Worm (Caenorhabditis elegans) whole organism, L2 larva: ENCODE results near the gene acl-14.

Source experiments
- C34F6.9 ChIP-seq: fragments of 150-350 bp; optimal IDR thresholded peaks from 2 replicates; lab custom pipeline; 2014; ENCODE audit warnings: missing biosample characterization, missing genetic modification characterization
- R02D3.7 ChIP-seq: fragments of 150-350 bp; optimal IDR thresholded peaks from 2 replicates; lab custom pipeline; 2014; ENCODE audit warnings: missing biosample characterization, missing genetic modification characterization
- Y55F3AM.14 ChIP-seq: fragments of 200-800 bp; sonication (Bioruptor generic); optimal IDR thresholded peaks from 2 replicates; lab custom pipeline; 2018; ENCODE audit warnings: mild to moderate bottlenecking, missing genetic modification characterization, missing compliant biosample characterization
- ZK546.5 ChIP-seq: sonication (generic microtip); optimal IDR thresholded peaks from 2 replicates; lab custom pipeline; 2017; ENCODE audit warnings: missing biosample characterization, missing genetic modification characterization
- alr-1 ChIP-seq: fragments of 150-350 bp; optimal IDR thresholded peaks from 2 replicates; lab custom pipeline; 2014; ENCODE audit warnings: missing biosample characterization, missing genetic modification characterization
- aly-2 ChIP-seq: fragments of 150-350 bp; optimal IDR thresholded peaks from 2 replicates; lab custom pipeline; 2014; ENCODE audit warnings: missing biosample characterization, missing genetic modification characterization
- ama-1 ChIP-seq: fragments of 150-350 bp; optimal IDR thresholded peaks from 2 replicates; lab custom pipeline; 2018; ENCODE audit warnings: inconsistent platforms
- blmp-1 ChIP-seq: sonication (generic microtip); optimal IDR thresholded peaks from 2 replicates; lab custom pipeline; 2017; ENCODE audit warnings: missing genetic modification characterization, mild to moderate bottlenecking, missing compliant biosample characterization, antibody characterized with exemption, moderate library complexity; ENCODE audit not compliant: insufficient read depth
- ceh-16 ChIP-seq: fragments of 150-350 bp; optimal IDR thresholded peaks from 2 replicates; lab custom pipeline; 2014; ENCODE audit warnings: missing biosample characterization, missing genetic modification characterization
- ceh-82 ChIP-seq: fragments of 150-350 bp; optimal IDR thresholded peaks from 2 replicates; lab custom pipeline; 2014; ENCODE audit warnings: missing biosample characterization, missing genetic modification characterization
- crh-2 ChIP-seq: sonication (generic microtip); optimal IDR thresholded peaks from 2 replicates; lab custom pipeline; 2017; ENCODE audit warnings: missing biosample characterization, missing genetic modification characterization
- dmd-4 ChIP-seq: sonication (generic microtip); optimal IDR thresholded peaks from 2 replicates; lab custom pipeline; 2017; ENCODE audit warnings: missing biosample characterization, missing genetic modification characterization
- egl-27 ChIP-seq: sonication (generic microtip); optimal IDR thresholded peaks from 3 replicates; lab custom pipeline; 2017; ENCODE audit warnings: missing biosample characterization, missing genetic modification reagents, missing genetic modification characterization
- elt-1 ChIP-seq: fragments of 150-350 bp; optimal IDR thresholded peaks from 2 replicates; lab custom pipeline; 2014; ENCODE audit warnings: missing biosample characterization, missing genetic modification characterization
- fos-1 ChIP-seq: fragments of 150-350 bp; optimal IDR thresholded peaks from 2 replicates; lab custom pipeline; 2014; ENCODE audit warnings: missing biosample characterization, missing genetic modification characterization
- gmeb-1 ChIP-seq: fragments of 150-350 bp; optimal IDR thresholded peaks from 2 replicates; lab custom pipeline; 2014; ENCODE audit warnings: missing biosample characterization, missing genetic modification characterization
- lin-13 ChIP-seq: fragments of 150-350 bp; optimal IDR thresholded peaks from 2 replicates; lab custom pipeline; 2014; ENCODE audit warnings: missing biosample characterization, missing genetic modification reagents, missing genetic modification characterization
- lin-39 ChIP-seq: fragments of 150-350 bp; optimal IDR thresholded peaks from 2 replicates; lab custom pipeline; 2014; ENCODE audit warnings: missing biosample characterization, missing genetic modification reagents, missing genetic modification characterization
- lsy-2 ChIP-seq, 2 experiments: fragments of 150-350 bp in 1 of 2; sonication (generic microtip) in 1 of 2; optimal IDR thresholded peaks; 2 replicates each; lab custom pipeline; 2014 to 2017; ENCODE audit warnings: missing biosample characterization in 2 of 2, missing genetic modification characterization in 2 of 2
- mbf-1 ChIP-seq: sonication (generic microtip); optimal IDR thresholded peaks from 2 replicates; lab custom pipeline; 2017; ENCODE audit warnings: missing biosample characterization, missing genetic modification characterization
- nhr-10 ChIP-seq: sonication (generic microtip); optimal IDR thresholded peaks from 2 replicates; lab custom pipeline; 2017; ENCODE audit warnings: missing biosample characterization, missing genetic modification characterization
- nhr-11 ChIP-seq: fragments of 150-350 bp; optimal IDR thresholded peaks from 2 replicates; lab custom pipeline; 2014; ENCODE audit warnings: missing biosample characterization, missing genetic modification characterization
- nhr-12 ChIP-seq: fragments of 150-350 bp; optimal IDR thresholded peaks from 2 replicates; lab custom pipeline; 2014; ENCODE audit warnings: missing biosample characterization, missing genetic modification characterization
- nhr-129 ChIP-seq: fragments of 150-350 bp; optimal IDR thresholded peaks from 2 replicates; lab custom pipeline; 2014; ENCODE audit warnings: missing biosample characterization, missing genetic modification characterization
- nhr-23 ChIP-seq: fragments of 150-350 bp; optimal IDR thresholded peaks from 2 replicates; lab custom pipeline; 2014; ENCODE audit warnings: missing biosample characterization, missing genetic modification reagents, missing genetic modification characterization
- nhr-6 ChIP-seq: fragments of 150-350 bp; optimal IDR thresholded peaks from 2 replicates; lab custom pipeline; 2014; ENCODE audit warnings: missing biosample characterization, missing genetic modification characterization
- nhr-77 ChIP-seq: fragments of 150-350 bp; optimal IDR thresholded peaks from 2 replicates; lab custom pipeline; 2014; ENCODE audit warnings: missing biosample characterization, missing genetic modification characterization
- peb-1 ChIP-seq: fragments of 150-350 bp; optimal IDR thresholded peaks from 2 replicates; lab custom pipeline; 2014; ENCODE audit warnings: missing biosample characterization, missing genetic modification characterization
- skn-1 ChIP-seq: sonication (generic microtip); optimal IDR thresholded peaks from 2 replicates; lab custom pipeline; 2017; ENCODE audit warnings: missing biosample characterization, missing genetic modification characterization
- sma-3 ChIP-seq: sonication (generic microtip); optimal IDR thresholded peaks from 2 replicates; lab custom pipeline; 2016; ENCODE audit warnings: missing genetic modification reagents, missing genetic modification characterization, missing compliant biosample characterization
- sma-9 ChIP-seq, 2 experiments: fragments of 150-350 bp in 1 of 2; sonication (generic microtip) in 1 of 2; optimal IDR thresholded peaks; 2 replicates each; lab custom pipeline; 2014 to 2016; ENCODE audit warnings: missing genetic modification characterization in 2 of 2, mild to moderate bottlenecking in 1 of 2, missing biosample characterization in 1 of 2, missing compliant biosample characterization in 1 of 2, missing genetic modification reagents in 1 of 2, moderate library complexity in 1 of 2
- unc-39 ChIP-seq: fragments of 150-350 bp; optimal IDR thresholded peaks from 2 replicates; lab custom pipeline; 2014; ENCODE audit warnings: missing biosample characterization, missing genetic modification characterization
- unc-55 ChIP-seq: fragments of 150-350 bp; sonication (generic microtip); optimal IDR thresholded peaks from 3 replicates; lab custom pipeline; 2014; ENCODE audit warnings: missing biosample characterization, missing genetic modification reagents, missing genetic modification characterization
- unc-62 ChIP-seq: fragments of 150-350 bp; optimal IDR thresholded peaks from 2 replicates; lab custom pipeline; 2014; ENCODE audit warnings: missing biosample characterization, missing genetic modification reagents, missing genetic modification characterization
- zag-1 ChIP-seq: fragments of 150-350 bp; optimal IDR thresholded peaks from 2 replicates; lab custom pipeline; 2014; ENCODE audit warnings: missing biosample characterization, missing genetic modification characterization
- ztf-1 ChIP-seq: fragments of 200-800 bp; sonication (Bioruptor generic); conservative IDR thresholded peaks from 2 replicates; pipeline ENCODE4 v1.3.6; 2022; ENCODE audit warnings: missing genetic modification characterization, missing compliant biosample characterization
- ztf-4 ChIP-seq: fragments of 150-350 bp; optimal IDR thresholded peaks from 2 replicates; lab custom pipeline; 2014; ENCODE audit warnings: missing biosample characterization, missing genetic modification characterization

The acl-14 gene

ce11 chrV:9375378-9375777, 41.9 kb upstream of the acl-14 start, which contains the start of gene E02C12.9:
Gene E02C12.9, minus strand, starts transcription at chrV:9375478.
- TF ChIP-seq unc-55 (GFP tag; lab: Kevin White, UChicago) (no peak), mbf-1 (tag; lab: Kevin White, UChicago) (no peak), nhr-77 (tag; lab: Kevin White, UChicago) (no peak), lin-13 (no peak), peb-1 (tag; lab: Kevin White, UChicago) (no peak), nhr-129 (tag; lab: Kevin White, UChicago) (no peak), alr-1 (tag; lab: Kevin White, UChicago) (no peak), ztf-1 (GFP tag; lab: Robert Waterston, UW) (no peak), lin-39 (tag; lab: Kevin White, UChicago) (no peak), nhr-12 (tag; lab: Kevin White, UChicago) (no peak), nhr-23 (tag; lab: Kevin White, UChicago) (no peak), ama-1 (lab: Kevin White, UChicago) (no peak), ZK546.5 (tag; lab: Kevin White, UChicago) (no peak), C34F6.9 (no peak), egl-27 (tag; lab: Kevin White, UChicago) (no peak), unc-62 (GFP tag; lab: Kevin White, UChicago) (no peak), R02D3.7 (tag; lab: Kevin White, UChicago) (no peak), zag-1 (no peak), ceh-16 (tag; lab: Kevin White, UChicago) (no peak), nhr-10 (no peak)
- TF ChIP-seq, all 48 proteins: peak for 0

ce11 chrV:9373473-9373872, 40.0 kb upstream of the acl-14 start, which contains the start of gene E02C12.8:
Gene E02C12.8, minus strand, starts transcription at chrV:9373613.
- no peak for TF ChIP-seq alr-1 (tag; lab: Kevin White, UChicago)
- TF ChIP-seq fos-1 (tag; lab: Kevin White, UChicago) = peak; percentile 93
- peak; percentile 24 for TF ChIP-seq crh-2 (tag; lab: Kevin White, UChicago)
- TF ChIP-seq sma-9 (GFP tag; optimal IDR thresholded peaks at IDR 0.05; lab: Kevin White, UChicago) = peak; percentile 16
- no peak for TF ChIP-seq sma-9 (tag; optimal IDR thresholded peaks at IDR 0.05; lab: Kevin White, UChicago)
- TF ChIP-seq nhr-129 (tag; lab: Kevin White, UChicago) = peak; percentile 24
- TF ChIP-seq, all 48 proteins: peak for 4

ce11 chrV:9370986-9371385, 37.6 kb upstream of the acl-14 start, which contains the start of gene E02C12.6:
Gene E02C12.6, minus strand, starts transcription at chrV:9371086.
- no peak for TF ChIP-seq unc-62 (GFP tag; lab: Kevin White, UChicago)
- no peak for TF ChIP-seq Y55F3AM.14 (GFP tag; lab: Kevin White, UChicago)
- no peak for TF ChIP-seq sma-3
- TF ChIP-seq gmeb-1 (tag; lab: Kevin White, UChicago) = no peak
- no peak for TF ChIP-seq lsy-2 (tag; optimal IDR thresholded peaks at IDR 0.05; lab: Kevin White, UChicago)
- TF ChIP-seq C34F6.9 = no peak
- TF ChIP-seq nhr-6 = no peak
- no peak for TF ChIP-seq ceh-82 (tag; lab: Kevin White, UChicago)
- TF ChIP-seq, all 48 proteins: peak for 0

ce11 chrV:9359674-9360073, 26.2 kb upstream of the acl-14 start, which contains the start of gene gpa-3:
Gene gpa-3, minus strand, starts transcription at chrV:9359774.
- TF ChIP-seq ztf-1 (GFP tag; lab: Robert Waterston, UW) (no peak), elt-1 (tag; lab: Kevin White, UChicago) (no peak), ztf-4 (tag; lab: Kevin White, UChicago) (no peak), ZK546.5 (tag; lab: Kevin White, UChicago) (no peak), nhr-11 (tag; lab: Kevin White, UChicago) (no peak), nhr-77 (tag; lab: Kevin White, UChicago) (no peak), ceh-16 (tag; lab: Kevin White, UChicago) (no peak), fos-1 (tag; lab: Kevin White, UChicago) (no peak), egl-27 (tag; lab: Kevin White, UChicago) (no peak), R02D3.7 (tag; lab: Kevin White, UChicago) (no peak), unc-39 (no peak), peb-1 (tag; lab: Kevin White, UChicago) (no peak), lin-13 (no peak), aly-2 (no peak), ceh-82 (tag; lab: Kevin White, UChicago) (no peak)

- TF ChIP-seq skn-1 (no peak), fos-1 (tag; lab: Kevin White, UChicago) (peak; percentile 59), lin-13 (no peak), blmp-1 (tag; lab: Kevin White, UChicago) (no peak), nhr-11 (tag; lab: Kevin White, UChicago) (no peak), nhr-12 (tag; lab: Kevin White, UChicago) (no peak), dmd-4 (tag; lab: Kevin White, UChicago) (no peak), gmeb-1 (tag; lab: Kevin White, UChicago) (no peak)
Observed at ce11 chrV:9356345-9356744, 22.9 kb upstream of the acl-14 start, which contains the start of gene ttr-49. Gene ttr-49, minus strand, starts transcription at chrV:9356515.
